Fruit fly (Drosophila melanogaster): ENCODE measurements around the gene CG13299.

DNA sequence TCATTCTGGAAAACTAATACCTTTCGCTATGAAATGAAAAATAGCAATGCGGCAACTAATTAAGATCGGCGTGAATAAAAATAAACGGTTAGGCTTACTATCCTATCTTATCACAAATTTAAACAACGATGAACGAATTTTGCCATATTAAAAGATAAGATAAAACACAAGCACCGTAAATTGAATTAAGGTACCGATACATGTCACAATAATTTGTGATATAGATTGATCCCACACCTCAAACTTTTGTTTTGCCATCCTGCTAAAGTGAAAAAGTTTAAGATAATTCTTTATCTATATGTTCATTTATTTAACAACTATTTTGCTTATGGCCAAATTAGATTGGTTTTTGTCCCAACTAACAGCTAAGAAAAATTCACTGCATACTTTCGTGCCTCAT is 1.9 kb upstream of the CG13299 start, which contains the start of gene CG42714:
- TF ChIP-seq br (GFP tag; optimal IDR thresholded peaks at IDR 0.05) (no peak), CG9705 (GFP tag; optimal IDR thresholded peaks at IDR 0.05) (no peak), dmrt93B (GFP tag; optimal IDR thresholded peaks at IDR 0.05) (no peak)

Data from whole organism, wandering third instar larva.